Worm (Caenorhabditis elegans) whole organism, L2 larva: Measurements from ENCODE around the gene del-1.

Source experiments
- C34F6.9 ChIP-seq: fragments of 150-350 bp; optimal IDR thresholded peaks from 2 replicates; lab custom pipeline; 2014; ENCODE audit warnings: missing biosample characterization, missing genetic modification characterization
- Y55F3AM.14 ChIP-seq: fragments of 200-800 bp; sonication (Bioruptor generic); optimal IDR thresholded peaks from 2 replicates; lab custom pipeline; 2018; ENCODE audit warnings: mild to moderate bottlenecking, missing genetic modification characterization, missing compliant biosample characterization
- ZK546.5 ChIP-seq: sonication (generic microtip); optimal IDR thresholded peaks from 2 replicates; lab custom pipeline; 2017; ENCODE audit warnings: missing biosample characterization, missing genetic modification characterization
- alr-1 ChIP-seq: fragments of 150-350 bp; optimal IDR thresholded peaks from 2 replicates; lab custom pipeline; 2014; ENCODE audit warnings: missing biosample characterization, missing genetic modification characterization
- aly-2 ChIP-seq: fragments of 150-350 bp; optimal IDR thresholded peaks from 2 replicates; lab custom pipeline; 2014; ENCODE audit warnings: missing biosample characterization, missing genetic modification characterization
- ama-1 ChIP-seq: fragments of 150-350 bp; optimal IDR thresholded peaks from 2 replicates; lab custom pipeline; 2018; ENCODE audit warnings: inconsistent platforms
- blmp-1 ChIP-seq: sonication (generic microtip); optimal IDR thresholded peaks from 2 replicates; lab custom pipeline; 2017; ENCODE audit warnings: missing genetic modification characterization, mild to moderate bottlenecking, missing compliant biosample characterization, antibody characterized with exemption, moderate library complexity; ENCODE audit not compliant: insufficient read depth
- ceh-16 ChIP-seq: fragments of 150-350 bp; optimal IDR thresholded peaks from 2 replicates; lab custom pipeline; 2014; ENCODE audit warnings: missing biosample characterization, missing genetic modification characterization
- crh-2 ChIP-seq: sonication (generic microtip); optimal IDR thresholded peaks from 2 replicates; lab custom pipeline; 2017; ENCODE audit warnings: missing biosample characterization, missing genetic modification characterization
- dmd-4 ChIP-seq: sonication (generic microtip); optimal IDR thresholded peaks from 2 replicates; lab custom pipeline; 2017; ENCODE audit warnings: missing biosample characterization, missing genetic modification characterization
- egl-27 ChIP-seq: sonication (generic microtip); optimal IDR thresholded peaks from 3 replicates; lab custom pipeline; 2017; ENCODE audit warnings: missing biosample characterization, missing genetic modification reagents, missing genetic modification characterization
- elt-3 ChIP-seq: sonication (generic microtip); optimal IDR thresholded peaks from 2 replicates; lab custom pipeline; 2017; ENCODE audit warnings: missing biosample characterization, missing genetic modification characterization
- fos-1 ChIP-seq: fragments of 150-350 bp; optimal IDR thresholded peaks from 2 replicates; lab custom pipeline; 2014; ENCODE audit warnings: missing biosample characterization, missing genetic modification characterization
- gmeb-1 ChIP-seq: fragments of 150-350 bp; optimal IDR thresholded peaks from 2 replicates; lab custom pipeline; 2014; ENCODE audit warnings: missing biosample characterization, missing genetic modification characterization
- lin-11 ChIP-seq: fragments of 150-350 bp; sonication (generic microtip); optimal IDR thresholded peaks from 2 replicates; lab custom pipeline; 2014; ENCODE audit warnings: missing biosample characterization, missing genetic modification characterization, inconsistent platforms, mixed read lengths
- mab-5 ChIP-seq: fragments of 150-350 bp; optimal IDR thresholded peaks from 2 replicates; lab custom pipeline; 2014; ENCODE audit warnings: missing biosample characterization, missing genetic modification characterization
- mbf-1 ChIP-seq: sonication (generic microtip); optimal IDR thresholded peaks from 2 replicates; lab custom pipeline; 2017; ENCODE audit warnings: missing biosample characterization, missing genetic modification characterization
- mdl-1 ChIP-seq, 2 experiments: fragments of 150-350 bp in 1 of 2; sonication (generic microtip) in 1 of 2; optimal IDR thresholded peaks; 2 replicates each; lab custom pipeline; 2017; ENCODE audit warnings: missing biosample characterization in 2 of 2, missing genetic modification characterization in 2 of 2
- nhr-10 ChIP-seq: sonication (generic microtip); optimal IDR thresholded peaks from 2 replicates; lab custom pipeline; 2017; ENCODE audit warnings: missing biosample characterization, missing genetic modification characterization
- nhr-12 ChIP-seq: fragments of 150-350 bp; optimal IDR thresholded peaks from 2 replicates; lab custom pipeline; 2014; ENCODE audit warnings: missing biosample characterization, missing genetic modification characterization
- nhr-129 ChIP-seq: fragments of 150-350 bp; optimal IDR thresholded peaks from 2 replicates; lab custom pipeline; 2014; ENCODE audit warnings: missing biosample characterization, missing genetic modification characterization
- nhr-23 ChIP-seq: fragments of 150-350 bp; optimal IDR thresholded peaks from 2 replicates; lab custom pipeline; 2014; ENCODE audit warnings: missing biosample characterization, missing genetic modification reagents, missing genetic modification characterization
- nhr-25 ChIP-seq: fragments of 150-350 bp; sonication (generic microtip); optimal IDR thresholded peaks from 3 replicates; lab custom pipeline; 2014; ENCODE audit warnings: missing biosample characterization, missing genetic modification characterization
- nhr-6 ChIP-seq: fragments of 150-350 bp; optimal IDR thresholded peaks from 2 replicates; lab custom pipeline; 2014; ENCODE audit warnings: missing biosample characterization, missing genetic modification characterization
- peb-1 ChIP-seq: fragments of 150-350 bp; optimal IDR thresholded peaks from 2 replicates; lab custom pipeline; 2014; ENCODE audit warnings: missing biosample characterization, missing genetic modification characterization
- skn-1 ChIP-seq: sonication (generic microtip); optimal IDR thresholded peaks from 2 replicates; lab custom pipeline; 2017; ENCODE audit warnings: missing biosample characterization, missing genetic modification characterization
- sma-3 ChIP-seq: sonication (generic microtip); optimal IDR thresholded peaks from 2 replicates; lab custom pipeline; 2016; ENCODE audit warnings: missing genetic modification reagents, missing genetic modification characterization, missing compliant biosample characterization
- sma-9 ChIP-seq, 2 experiments: fragments of 150-350 bp in 1 of 2; sonication (generic microtip) in 1 of 2; optimal IDR thresholded peaks; 2 replicates each; lab custom pipeline; 2014 to 2016; ENCODE audit warnings: missing genetic modification characterization in 2 of 2, mild to moderate bottlenecking in 1 of 2, missing biosample characterization in 1 of 2, missing compliant biosample characterization in 1 of 2, missing genetic modification reagents in 1 of 2, moderate library complexity in 1 of 2
- snpc-4 ChIP-seq: fragments of 150-350 bp; optimal IDR thresholded peaks from 2 replicates; lab custom pipeline; 2014; ENCODE audit warnings: missing biosample characterization, missing genetic modification characterization
- unc-39 ChIP-seq: fragments of 150-350 bp; optimal IDR thresholded peaks from 2 replicates; lab custom pipeline; 2014; ENCODE audit warnings: missing biosample characterization, missing genetic modification characterization
- unc-55 ChIP-seq: fragments of 150-350 bp; sonication (generic microtip); optimal IDR thresholded peaks from 3 replicates; lab custom pipeline; 2014; ENCODE audit warnings: missing biosample characterization, missing genetic modification reagents, missing genetic modification characterization
- ztf-1 ChIP-seq: fragments of 200-800 bp; sonication (Bioruptor generic); conservative IDR thresholded peaks from 2 replicates; pipeline ENCODE4 v1.3.6; 2022; ENCODE audit warnings: missing genetic modification characterization, missing compliant biosample characterization
- ztf-11 ChIP-seq: sonication (generic microtip); optimal IDR thresholded peaks from 2 replicates; lab custom pipeline; 2017; ENCODE audit warnings: missing biosample characterization, missing genetic modification characterization

del-1 gene

ce11 chrX:14297209-14297608, 29.3 kb downstream of the del-1 start (continued):
- TF ChIP-seq gmeb-1 (tag; lab: Kevin White, UChicago) (peak; percentile 63), elt-3 (tag; lab: Kevin White, UChicago) (no peak), nhr-10 (no peak), ZK546.5 (no peak), egl-27 (tag; lab: Kevin White, UChicago) (peak; percentile 62)

ce11 chrX:14303078-14303477, 35.2 kb downstream of the del-1 start, which contains the start of gene C11H1.5:
Gene C11H1.5, minus strand, starts transcription at chrX:14303178.
- TF ChIP-seq sma-9 (GFP tag; optimal IDR thresholded peaks at IDR 0.05; lab: Kevin White, UChicago) (no peak), sma-9 (tag; optimal IDR thresholded peaks at IDR 0.05; lab: Kevin White, UChicago) (no peak), unc-55 (no peak), fos-1 (tag; lab: Kevin White, UChicago) (no peak), mdl-1 (tag; optimal IDR thresholded peaks at IDR 0.05; lab: Kevin White, UChicago) (no peak), mab-5 (no peak), skn-1 (no peak), ztf-1 (no peak), gmeb-1 (tag; lab: Kevin White, UChicago) (no peak), dmd-4 (tag; lab: Kevin White, UChicago) (no peak), nhr-23 (tag; lab: Kevin White, UChicago) (no peak), blmp-1 (tag; lab: Kevin White, UChicago) (no peak), nhr-129 (no peak), ztf-11 (tag; lab: Kevin White, UChicago) (no peak), nhr-12 (tag; lab: Kevin White, UChicago) (no peak), crh-2 (tag; lab: Kevin White, UChicago) (no peak), Y55F3AM.14 (GFP tag; lab: Kevin White, UChicago) (no peak), nhr-25 (tag; lab: Kevin White, UChicago) (no peak), sma-3 (GFP tag; lab: Kevin White, UChicago) (no peak), snpc-4 (tag; lab: Kevin White, UChicago) (no peak)

DNA sequence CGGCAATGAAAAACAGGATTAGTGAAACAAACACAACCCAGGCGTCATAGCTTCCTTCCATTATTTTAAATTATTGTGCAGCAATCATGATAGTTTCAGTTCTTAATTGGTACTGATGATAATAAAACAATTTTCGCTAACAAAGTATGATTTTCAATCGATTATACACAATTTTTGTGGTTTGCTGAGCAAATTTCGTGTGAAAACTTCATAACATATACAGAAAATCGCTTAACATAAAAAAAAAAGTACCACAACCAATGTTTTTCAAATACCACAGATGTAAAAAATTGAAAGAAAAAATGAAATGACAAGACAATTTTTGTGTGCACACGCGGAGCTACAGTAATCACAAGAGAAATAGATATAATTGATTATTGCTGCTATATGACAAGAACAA, 39.8 kb downstream of the del-1 start, which contains the start of gene gphr-2:
TSS of gene gphr-2 (minus strand) at position 101 of the 400 bp plus-strand sequence.
- TF ChIP-seq aly-2 (tag; lab: Kevin White, UChicago) (no peak), egl-27 (tag; lab: Kevin White, UChicago) (no peak), nhr-25 (tag; lab: Kevin White, UChicago) (no peak), mbf-1 (tag; lab: Kevin White, UChicago) (no peak), skn-1 (no peak), C34F6.9 (no peak), blmp-1 (tag; lab: Kevin White, UChicago) (no peak), alr-1 (tag; lab: Kevin White, UChicago) (no peak)

ce11 chrX:14309656-14310055, 41.8 kb downstream of the del-1 start:
- TF ChIP-seq peb-1 (tag; lab: Kevin White, UChicago), result no peak
- no peak for TF ChIP-seq elt-3 (tag; lab: Kevin White, UChicago)
- TF ChIP-seq lin-11 (tag; lab: Kevin White, UChicago), result no peak
- TF ChIP-seq mbf-1 (tag; lab: Kevin White, UChicago), result no peak
- TF ChIP-seq C34F6.9, result no peak
- TF ChIP-seq ztf-11 (tag; lab: Kevin White, UChicago), result no peak
- TF ChIP-seq nhr-6 (tag; lab: Kevin White, UChicago), result no peak
- TF ChIP-seq skn-1, result no peak
- no peak for TF ChIP-seq ama-1 (lab: Kevin White, UChicago)
- TF ChIP-seq unc-39, result no peak
- TF ChIP-seq egl-27 (tag; lab: Kevin White, UChicago), result no peak
- no peak for TF ChIP-seq sma-3 (GFP tag; lab: Kevin White, UChicago)
- TF ChIP-seq mab-5, result no peak
- no peak for TF ChIP-seq crh-2 (tag; lab: Kevin White, UChicago)

- TF ChIP-seq blmp-1 (tag; lab: Kevin White, UChicago) (no peak), unc-55 (no peak), ama-1 (lab: Kevin White, UChicago) (no peak), nhr-25 (tag; lab: Kevin White, UChicago) (no peak), sma-9 (GFP tag; optimal IDR thresholded peaks at IDR 0.05; lab: Kevin White, UChicago) (no peak), sma-9 (tag; optimal IDR thresholded peaks at IDR 0.05; lab: Kevin White, UChicago) (no peak), Y55F3AM.14 (GFP tag; lab: Kevin White, UChicago) (no peak), nhr-6 (tag; lab: Kevin White, UChicago) (no peak), mdl-1 (tag; optimal IDR thresholded peaks at IDR 0.05; lab: Kevin White, UChicago) (no peak), ceh-16 (no peak), aly-2 (tag; lab: Kevin White, UChicago) (no peak), ztf-11 (tag; lab: Kevin White, UChicago) (no peak)
These were observed 43.7 kb downstream of the del-1 start, which contains the start of gene mgrn-1 for ce11 chrX:14311583-14311982. Gene mgrn-1, minus strand, starts transcription at chrX:14311683.
